Worm (Caenorhabditis elegans): ENCODE results near the gene sulp-7.

The sulp-7 gene

DNA sequence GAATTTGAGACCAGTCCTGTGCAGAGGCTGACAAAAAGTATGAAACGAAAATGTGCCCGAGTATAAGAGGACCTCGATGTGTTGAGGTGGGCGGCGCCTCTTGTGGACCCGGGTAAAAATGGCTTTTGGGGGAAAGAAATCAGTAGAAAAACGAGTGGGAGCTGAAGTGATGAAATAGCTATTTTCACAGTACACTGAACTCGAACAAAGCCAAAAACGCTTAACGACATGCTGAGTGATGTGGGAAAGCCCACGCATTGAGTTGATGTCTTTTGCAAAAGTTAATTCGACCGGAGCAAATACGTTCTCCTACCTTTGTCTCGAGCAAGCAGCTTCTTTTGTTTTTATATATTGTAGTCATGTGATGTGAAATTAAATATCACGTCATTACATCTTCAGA, 36.2 kb downstream of the sulp-7 start, which contains the start of gene nlp-66:
nlp-66 (minus strand) TSS at position 101 of the 400 bp plus-strand sequence.
- no peak for TF ChIP-seq ama-1 (optimal IDR thresholded peaks at IDR 0.05)
- TF ChIP-seq ets-7 (tag; optimal IDR thresholded peaks at IDR 0.05) = no peak
- no peak for TF ChIP-seq ceh-13 (GFP tag; optimal IDR thresholded peaks at IDR 0.05)
- no peak for TF ChIP-seq flt-1 (GFP tag; IDR thresholded peaks at IDR 0.05)
- no peak for TF ChIP-seq sea-1 (GFP tag; conservative IDR thresholded peaks at IDR 0.05)

DNA sequence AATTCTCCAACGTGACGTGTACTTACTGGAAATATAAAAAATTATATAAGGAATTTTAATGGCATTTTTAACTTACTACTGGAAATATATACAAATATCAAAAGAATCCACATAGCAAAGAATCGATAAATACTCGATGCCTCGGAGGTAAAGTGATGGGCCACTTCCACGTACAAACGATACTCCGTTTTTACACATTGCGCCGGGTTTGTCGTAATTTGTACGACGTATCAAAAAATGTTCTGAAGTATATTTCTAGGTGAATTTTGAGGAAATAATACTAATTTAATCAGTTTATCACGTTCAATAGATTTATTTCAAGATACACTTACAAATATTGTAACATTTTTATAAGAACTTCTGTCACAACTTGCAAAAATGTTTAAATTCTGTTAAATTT, 40.3 kb downstream of the sulp-7 start, which contains the start of gene R08B4.3:
R08B4.3 (minus strand) TSS at position 198 of the 400 bp plus-strand sequence.
- TF ChIP-seq tbx-37 (GFP tag; conservative IDR thresholded peaks at IDR 0.05) = no peak
- no peak for TF ChIP-seq B0310.2 (tag; optimal IDR thresholded peaks at IDR 0.05)

ce11 chrX:11122412-11122811, 41.9 kb downstream of the sulp-7 start:
- TF ChIP-seq tra-4 (tag; optimal IDR thresholded peaks at IDR 0.05) (no peak), tbx-11 (GFP tag; IDR thresholded peaks at IDR 0.05) (no peak), ceh-13 (GFP tag; optimal IDR thresholded peaks at IDR 0.05) (no peak), tbx-37 (GFP tag; conservative IDR thresholded peaks at IDR 0.05) (no peak), F13C5.2 (tag; optimal IDR thresholded peaks at IDR 0.05) (no peak), pes-1 (GFP tag; IDR thresholded peaks at IDR 0.05) (no peak), hnd-1 (tag; optimal IDR thresholded peaks at IDR 0.05) (no peak), hmg-4 (GFP tag; optimal IDR thresholded peaks at IDR 0.05) (no peak), aly-1 (tag; optimal IDR thresholded peaks at IDR 0.05) (no peak), ceh-36 (tag; optimal IDR thresholded peaks at IDR 0.05) (no peak), ets-7 (tag; optimal IDR thresholded peaks at IDR 0.05) (no peak), sea-1 (GFP tag; conservative IDR thresholded peaks at IDR 0.05) (no peak), B0310.2 (tag; optimal IDR thresholded peaks at IDR 0.05) (no peak), scrt-1 (GFP tag; IDR thresholded peaks at IDR 0.05) (no peak), hmbx-1 (tag; optimal IDR thresholded peaks at IDR 0.05) (no peak), flt-1 (GFP tag; IDR thresholded peaks at IDR 0.05) (no peak), ama-1 (optimal IDR thresholded peaks at IDR 0.05) (no peak)

DNA sequence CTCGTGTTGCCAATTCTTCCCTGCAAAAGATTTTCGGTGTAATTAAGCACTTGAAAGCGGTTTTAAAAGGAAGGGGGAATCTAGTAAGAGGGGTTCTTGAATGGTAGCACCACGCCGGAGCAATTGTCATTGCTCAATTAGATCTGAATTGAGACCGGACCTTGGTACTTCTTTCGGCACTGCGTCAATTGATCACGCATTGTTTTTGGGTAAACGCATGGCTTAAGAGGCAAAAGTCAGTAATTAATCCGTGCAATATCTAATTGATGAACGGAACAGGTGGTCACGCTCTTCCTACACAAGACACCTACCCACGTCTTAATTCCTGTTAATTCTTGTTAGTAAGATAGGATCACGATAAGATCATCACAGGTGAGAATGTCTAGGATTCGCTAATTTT, 43.5 kb downstream of the sulp-7 start:
- TF ChIP-seq ets-7 (tag; optimal IDR thresholded peaks at IDR 0.05) = no peak
- no peak for TF ChIP-seq scrt-1 (GFP tag; IDR thresholded peaks at IDR 0.05)
- TF ChIP-seq flt-1 (GFP tag; IDR thresholded peaks at IDR 0.05) = no peak

- no peak for TF ChIP-seq flt-1 (GFP tag; IDR thresholded peaks at IDR 0.05)
- no peak for TF ChIP-seq hnd-1 (tag; optimal IDR thresholded peaks at IDR 0.05)
- TF ChIP-seq B0310.2 (tag; optimal IDR thresholded peaks at IDR 0.05) = no peak
- no peak for TF ChIP-seq F13C5.2 (tag; optimal IDR thresholded peaks at IDR 0.05)
- no peak for TF ChIP-seq tbx-37 (GFP tag; conservative IDR thresholded peaks at IDR 0.05)
These were observed 45.0 kb downstream of the sulp-7 start, which contains the start of gene alr-1 for ce11 chrX:11125520-11125919. alr-1 (minus strand) TSS chrX:11125620.

- no peak for TF ChIP-seq aly-1 (tag; optimal IDR thresholded peaks at IDR 0.05)
- TF ChIP-seq ceh-36 (tag; optimal IDR thresholded peaks at IDR 0.05) = no peak
- no peak for TF ChIP-seq B0310.2 (tag; optimal IDR thresholded peaks at IDR 0.05)
- TF ChIP-seq tbx-11 (GFP tag; IDR thresholded peaks at IDR 0.05) = no peak
- no peak for TF ChIP-seq hmbx-1 (tag; optimal IDR thresholded peaks at IDR 0.05)
- TF ChIP-seq tbx-37 (GFP tag; conservative IDR thresholded peaks at IDR 0.05) = no peak
- TF ChIP-seq sea-1 (GFP tag; conservative IDR thresholded peaks at IDR 0.05) = no peak
- no peak for TF ChIP-seq scrt-1 (GFP tag; IDR thresholded peaks at IDR 0.05)
These were observed 45.8 kb downstream of the sulp-7 start for ce11 chrX:11126259-11126658.

DNA sequence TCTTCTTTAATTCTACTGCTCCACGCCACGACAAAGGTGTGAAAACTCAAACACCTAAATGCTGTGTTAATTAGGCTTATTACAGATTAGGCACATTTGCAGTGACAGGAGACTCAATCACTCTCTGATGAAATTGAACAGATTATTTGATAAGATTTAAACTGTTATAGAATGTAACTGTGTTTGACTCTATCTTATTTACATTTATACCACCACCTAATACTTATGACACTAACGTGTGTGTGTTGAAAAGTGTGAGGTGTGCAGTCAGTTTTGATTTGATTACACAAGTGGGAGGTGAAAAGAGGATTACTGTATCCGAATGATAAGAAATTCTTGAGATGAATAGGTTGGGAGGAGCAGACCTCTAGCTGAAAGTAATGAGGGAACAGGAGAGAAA, 51.8 kb downstream of the sulp-7 start:
- TF ChIP-seq tra-4 (tag; optimal IDR thresholded peaks at IDR 0.05) (no peak), F13C5.2 (tag; optimal IDR thresholded peaks at IDR 0.05) (no peak), ceh-36 (tag; optimal IDR thresholded peaks at IDR 0.05) (no peak)

DNA sequence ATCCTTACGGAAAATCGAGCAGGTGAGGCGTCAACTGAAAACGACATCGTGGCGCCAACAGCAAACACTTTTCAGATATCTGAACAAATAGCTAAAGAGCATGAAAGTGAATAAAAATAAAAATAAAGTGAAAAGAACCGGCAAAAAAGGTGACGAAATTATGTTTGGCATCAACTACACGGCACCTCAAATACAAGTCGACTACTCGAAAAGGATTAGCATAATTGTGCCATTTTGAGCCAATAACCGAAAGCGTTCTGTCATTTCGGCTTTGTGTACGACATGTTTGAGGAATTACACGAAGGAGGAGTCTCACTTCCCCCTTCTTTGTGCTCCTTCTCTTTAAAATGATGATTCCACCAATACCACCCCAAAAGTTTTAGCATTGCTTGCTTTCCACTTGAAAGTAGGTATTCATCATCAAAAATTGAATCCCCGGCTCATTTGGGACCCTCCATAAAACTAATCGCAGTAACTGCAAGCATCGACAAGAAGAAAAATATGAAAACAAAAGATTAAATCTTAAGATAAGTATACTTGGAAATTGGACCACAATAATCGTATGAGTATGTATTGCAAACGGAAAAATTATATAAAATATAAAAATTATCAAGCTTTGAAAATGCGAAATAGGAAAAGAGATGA, 54.4 kb downstream of the sulp-7 start:
- TF ChIP-seq ceh-36 (tag; optimal IDR thresholded peaks at IDR 0.05) = no peak
- no peak for TF ChIP-seq F13C5.2 (tag; optimal IDR thresholded peaks at IDR 0.05)
- no peak for TF ChIP-seq tra-4 (tag; optimal IDR thresholded peaks at IDR 0.05)
- TF ChIP-seq hmbx-1 (tag; optimal IDR thresholded peaks at IDR 0.05) = no peak
- TF ChIP-seq tbx-11 (GFP tag; IDR thresholded peaks at IDR 0.05) = no peak
- no peak for TF ChIP-seq ama-1 (optimal IDR thresholded peaks at IDR 0.05)
- TF ChIP-seq B0310.2 (tag; optimal IDR thresholded peaks at IDR 0.05) = no peak
- no peak for TF ChIP-seq hmg-4 (GFP tag; optimal IDR thresholded peaks at IDR 0.05)
- TF ChIP-seq sea-1 (GFP tag; conservative IDR thresholded peaks at IDR 0.05) = no peak
- no peak for TF ChIP-seq ceh-13 (GFP tag; optimal IDR thresholded peaks at IDR 0.05)
- no peak for TF ChIP-seq tbx-37 (GFP tag; conservative IDR thresholded peaks at IDR 0.05)
- no peak for TF ChIP-seq pes-1 (GFP tag; IDR thresholded peaks at IDR 0.05)

DNA sequence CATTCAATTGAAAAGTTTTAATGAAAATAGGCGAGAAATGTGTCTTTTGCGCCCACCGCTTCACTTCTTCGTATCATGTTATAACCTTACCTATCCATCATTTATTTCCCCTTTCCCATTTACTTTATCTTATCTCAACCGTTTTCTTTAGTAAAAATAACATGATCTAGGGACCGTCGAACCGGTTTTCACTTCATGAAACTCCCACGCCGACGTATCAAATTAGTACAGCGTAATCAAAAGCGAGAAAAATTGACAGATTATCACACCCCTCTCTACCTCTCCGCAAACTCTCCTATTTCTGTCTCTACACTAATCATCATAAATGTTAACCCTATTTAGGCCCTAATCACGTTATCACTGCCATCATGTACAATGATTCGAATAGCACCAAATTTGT, 56.5 kb downstream of the sulp-7 start:
- TF ChIP-seq pes-1 (GFP tag; IDR thresholded peaks at IDR 0.05) (no peak), hmbx-1 (tag; optimal IDR thresholded peaks at IDR 0.05) (no peak), sea-1 (GFP tag; conservative IDR thresholded peaks at IDR 0.05) (no peak), B0310.2 (tag; optimal IDR thresholded peaks at IDR 0.05) (no peak), ets-7 (tag; optimal IDR thresholded peaks at IDR 0.05) (no peak), hmg-4 (GFP tag; optimal IDR thresholded peaks at IDR 0.05) (no peak)

All from whole organism, early embryonic.